Fruit fly (Drosophila melanogaster): ENCODE results near the gene CG33301.
A peak's percentile ranks its signal among the peaks of the same experiment; 100 is the strongest.

Gene CG33301

DNA sequence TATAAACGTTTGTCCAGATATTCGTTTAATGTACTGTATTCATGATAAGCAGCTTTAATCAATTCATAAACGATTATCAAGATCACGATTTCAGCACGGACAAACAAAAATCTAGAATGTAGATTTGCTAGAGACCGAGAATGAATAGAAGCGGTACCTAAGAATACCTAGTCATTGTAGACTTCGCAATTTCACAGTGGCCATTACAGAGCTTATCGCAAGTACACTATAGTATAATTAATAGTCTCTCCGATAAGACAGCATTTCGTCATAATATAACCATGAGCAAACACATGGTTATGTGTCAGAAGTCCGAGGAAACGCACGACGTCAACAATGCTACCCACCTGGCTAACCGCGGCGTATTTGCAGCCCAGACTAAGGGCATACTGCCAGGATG is at the start of gene CG33301:
Gene CG33301, plus strand, starts transcription at position 301 of the 400 bp plus-strand sequence.
- no peak for TF ChIP-seq CG8478 (optimal IDR thresholded peaks at IDR 0.05)
- TF ChIP-seq CTCF (optimal IDR thresholded peaks at IDR 0.05) = no peak

DNA sequence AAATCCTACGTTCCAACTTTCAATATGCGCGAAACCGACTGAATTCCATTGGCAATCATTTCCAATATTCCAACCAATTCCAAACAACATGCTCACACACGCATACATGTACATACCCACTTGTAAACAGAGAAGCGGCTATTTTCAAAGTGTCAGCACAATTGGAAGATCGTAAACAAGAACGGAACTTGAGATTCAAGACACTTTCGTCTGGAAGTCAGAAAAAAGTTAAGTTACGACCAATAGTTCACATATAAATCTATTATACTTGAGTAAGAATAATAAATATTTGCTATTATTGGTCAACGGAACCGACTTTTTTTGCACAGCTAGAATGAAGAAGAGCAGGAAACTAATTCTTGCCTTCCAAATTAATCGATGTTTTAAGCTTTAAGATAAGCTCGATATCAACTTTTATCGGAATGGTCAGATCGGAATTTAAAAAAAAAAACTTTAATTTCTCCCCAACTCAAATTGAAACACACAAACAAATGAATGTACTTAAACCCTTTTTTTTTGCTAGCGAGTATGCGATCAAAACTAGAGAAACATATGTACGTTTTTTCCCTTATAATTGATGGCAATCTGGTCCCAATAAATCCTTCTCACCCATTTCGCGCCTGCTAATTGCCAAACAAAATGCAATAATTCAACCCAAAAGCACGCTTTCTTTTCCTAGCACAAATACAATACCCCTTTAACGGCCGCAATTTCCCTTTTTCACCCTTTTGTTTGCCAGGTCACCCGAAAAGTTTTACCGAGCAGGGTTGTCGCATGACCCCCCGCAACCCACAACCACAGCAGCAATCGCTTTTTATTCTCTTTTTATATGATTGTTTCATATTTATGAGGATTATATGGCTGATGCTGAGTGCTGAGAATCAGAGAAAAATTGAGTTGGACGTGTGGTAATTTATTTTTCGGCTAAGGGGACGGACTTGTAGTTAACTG is 46.7 kb upstream of the CG33301 start, which contains the start of the genes CG31875 and SoYb:
Gene CG31875, minus strand, starts transcription at position 329 of the 951 bp plus-strand sequence.
Gene SoYb, minus strand, starts transcription at position 329 of the 951 bp plus-strand sequence.
- TF ChIP-seq CG8478 (optimal IDR thresholded peaks at IDR 0.05) = no peak
- no peak for TF ChIP-seq CTCF (optimal IDR thresholded peaks at IDR 0.05)

DNA sequence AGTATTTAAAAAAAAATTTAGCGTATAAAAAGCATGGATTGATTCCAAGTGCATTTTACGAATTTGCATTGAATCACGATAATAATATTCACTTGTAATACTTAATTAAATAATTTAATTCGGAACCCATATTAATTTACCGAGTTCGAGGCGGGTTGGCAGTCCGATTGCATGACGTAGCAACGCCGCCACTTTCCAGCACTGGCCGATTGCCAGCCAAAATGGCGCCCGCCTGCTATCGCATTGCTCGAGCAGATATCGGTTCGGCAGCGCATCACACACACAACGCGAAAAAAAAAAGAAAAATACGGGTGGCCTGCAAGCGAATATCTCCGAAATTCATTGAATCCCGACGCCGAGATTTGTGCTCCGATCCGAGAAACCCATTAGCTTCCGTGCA is 45.8 kb upstream of the CG33301 start, which contains the start of gene Ndf:
Gene Ndf, plus strand, starts transcription at position 240 of the 400 bp plus-strand sequence.
- no peak for TF ChIP-seq CG8478 (optimal IDR thresholded peaks at IDR 0.05)
- TF ChIP-seq CTCF (optimal IDR thresholded peaks at IDR 0.05) = peak in 1 of 2 experiments; percentile 20

DNA sequence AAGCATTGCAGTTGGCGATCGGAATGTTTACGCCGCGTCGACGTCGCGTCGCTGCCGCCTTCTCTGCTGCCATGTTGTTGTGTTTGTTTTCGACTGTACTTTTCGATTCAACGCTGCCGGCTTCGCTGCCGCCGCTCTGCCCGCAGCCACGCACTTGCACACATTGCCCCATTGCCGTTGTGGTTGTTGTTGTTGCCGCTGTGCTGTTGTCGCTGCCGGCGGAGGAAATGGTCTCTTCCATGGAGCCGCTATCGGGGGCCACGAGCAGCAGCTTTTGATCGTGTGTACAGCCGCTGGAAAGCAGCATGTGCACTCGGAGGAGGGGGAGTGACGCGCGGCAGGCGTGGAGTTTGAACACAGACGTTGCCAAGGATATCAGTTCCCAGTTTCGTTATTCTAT is 44.8 kb upstream of the CG33301 start:
- TF ChIP-seq CTCF (optimal IDR thresholded peaks at IDR 0.05) (no peak), CG8478 (optimal IDR thresholded peaks at IDR 0.05) (no peak)

DNA sequence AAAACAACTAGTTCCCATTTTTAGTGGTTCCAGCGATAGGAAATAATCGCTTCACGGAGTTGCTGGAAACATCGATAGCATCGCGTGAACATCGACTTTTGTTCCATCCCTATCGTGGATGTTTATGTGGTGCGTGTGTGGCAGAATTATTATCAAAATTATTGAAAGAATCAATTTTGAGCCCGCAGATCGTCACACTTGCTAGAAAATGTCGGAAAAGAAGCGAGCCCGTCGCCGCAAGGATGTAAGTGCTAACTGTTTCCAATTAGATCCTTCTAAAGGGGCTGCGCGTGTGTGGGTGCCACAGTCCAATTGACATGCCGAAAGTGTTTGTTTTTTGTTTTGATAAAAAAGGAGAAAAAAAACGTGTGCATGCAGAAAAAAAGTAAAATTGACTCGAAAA is 40.1 kb upstream of the CG33301 start, which contains the start of gene Trp1:
Gene Trp1, plus strand, starts transcription at position 89 of the 403 bp plus-strand sequence.
- TF ChIP-seq CG8478 (optimal IDR thresholded peaks at IDR 0.05) (no peak), CTCF (optimal IDR thresholded peaks at IDR 0.05) (peak in 1 of 2 experiments; percentile 43)

DNA sequence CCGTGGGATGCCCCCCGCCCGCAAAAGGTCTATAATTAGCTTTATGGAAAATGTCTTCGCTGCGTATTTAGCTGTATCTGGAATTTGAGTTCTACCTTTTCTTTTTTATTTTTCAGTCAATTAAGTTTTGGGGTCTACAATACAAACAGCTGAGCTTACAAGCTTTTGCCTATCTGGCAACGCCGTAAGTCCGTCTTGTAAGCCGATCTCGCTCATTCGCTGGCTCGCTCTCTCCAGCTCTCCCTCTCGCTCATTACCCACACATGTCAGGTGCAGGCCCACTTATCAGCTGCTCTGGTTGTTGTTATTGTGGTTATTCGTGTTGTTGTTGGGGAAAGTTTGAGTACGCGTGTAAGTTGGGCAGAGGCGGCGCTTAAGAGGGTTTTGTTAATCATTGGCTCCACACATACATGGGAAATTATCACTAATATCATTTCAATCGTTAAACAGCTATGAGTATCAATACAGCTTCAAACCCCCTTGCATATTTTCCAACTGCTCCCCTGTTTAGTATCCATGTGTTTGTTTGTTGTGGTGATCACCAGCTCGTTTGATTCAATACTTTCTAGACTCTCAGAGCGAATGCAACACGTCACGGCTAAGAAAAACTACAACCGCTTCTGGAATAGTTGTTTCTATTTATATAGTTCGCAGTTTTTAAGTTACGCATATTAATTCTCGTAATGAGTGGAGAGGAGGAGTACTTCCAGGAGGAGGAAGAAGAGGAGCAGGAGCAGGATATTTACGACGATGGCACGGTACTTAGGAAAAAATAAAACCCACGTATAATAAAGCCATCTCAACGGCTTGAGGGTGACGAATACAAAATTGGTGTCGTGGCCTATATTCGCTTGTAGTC is 39.4 kb upstream of the CG33301 start:
- TF ChIP-seq CTCF (optimal IDR thresholded peaks at IDR 0.05) (no peak), CG8478 (optimal IDR thresholded peaks at IDR 0.05) (no peak)

DNA sequence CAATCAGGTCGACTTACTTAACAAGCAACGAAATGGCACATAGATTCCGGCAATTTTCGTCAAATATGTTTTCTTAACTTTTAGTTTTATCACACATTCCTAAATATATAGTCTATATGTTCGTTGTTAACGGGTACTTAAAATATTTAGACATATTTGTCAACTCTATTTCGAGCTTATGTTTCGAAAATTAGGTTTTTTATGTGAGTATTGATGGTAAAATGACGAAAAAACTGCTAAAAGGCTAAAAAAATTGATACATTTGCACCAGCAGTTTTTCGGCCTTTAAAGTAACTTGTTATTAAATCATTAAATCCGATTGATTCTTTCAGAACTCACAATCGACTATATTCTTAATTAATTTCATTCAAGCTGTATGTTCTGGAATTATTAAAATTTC is 32.0 kb upstream of the CG33301 start, which contains the start of gene CG13131:
Gene CG13131, minus strand, starts transcription at position 101 of the 400 bp plus-strand sequence.
- TF ChIP-seq CG8478 (optimal IDR thresholded peaks at IDR 0.05) (no peak), CTCF (optimal IDR thresholded peaks at IDR 0.05) (no peak)

DNA sequence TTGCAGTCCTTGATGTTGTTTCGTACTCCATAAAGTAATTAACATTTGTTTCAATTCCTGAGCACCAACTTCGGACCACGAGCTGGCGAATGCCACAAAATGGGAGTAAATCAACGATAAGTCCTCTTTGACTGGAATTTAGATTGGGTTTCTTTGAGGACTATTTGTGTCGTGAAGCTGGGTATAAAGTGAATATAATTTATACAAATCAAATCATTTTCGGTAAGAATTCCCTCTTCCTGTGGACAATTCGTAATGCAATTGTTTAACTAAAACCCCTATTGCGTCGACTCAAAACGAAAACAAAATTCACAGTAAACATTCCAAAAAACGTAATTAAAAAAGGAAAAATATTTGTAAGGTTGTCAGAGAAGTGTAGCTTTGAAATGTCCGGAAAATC is 23.0 kb upstream of the CG33301 start, which contains the start of gene CG13127:
Gene CG13127, plus strand, starts transcription at position 301 of the 400 bp plus-strand sequence.
- TF ChIP-seq CG8478 (optimal IDR thresholded peaks at IDR 0.05) (no peak), CTCF (optimal IDR thresholded peaks at IDR 0.05) (no peak)

DNA sequence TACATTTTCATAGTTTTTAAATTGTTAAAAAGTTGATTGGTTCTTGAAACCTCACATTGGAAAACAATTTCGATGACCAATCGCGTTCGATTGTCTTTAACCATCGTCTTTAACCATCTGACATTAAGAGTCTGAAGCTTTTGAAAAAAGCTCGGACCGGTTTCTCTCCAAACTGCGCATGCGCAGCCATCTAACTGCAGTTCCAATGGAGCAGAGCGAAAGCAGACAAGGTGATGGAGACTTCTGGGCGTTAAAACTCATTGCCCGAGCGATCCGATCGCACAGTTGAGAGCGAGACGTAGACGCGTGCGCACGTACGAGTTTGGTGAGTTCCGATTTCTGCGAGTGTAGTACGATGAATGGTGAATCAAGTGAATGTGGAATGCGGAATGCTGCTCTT is 17.0 kb upstream of the CG33301 start, which contains the start of gene obst-B:
Gene obst-B, plus strand, starts transcription at position 276 of the 400 bp plus-strand sequence.
- no peak for TF ChIP-seq CTCF (optimal IDR thresholded peaks at IDR 0.05)
- no peak for TF ChIP-seq CG8478 (optimal IDR thresholded peaks at IDR 0.05)

DNA sequence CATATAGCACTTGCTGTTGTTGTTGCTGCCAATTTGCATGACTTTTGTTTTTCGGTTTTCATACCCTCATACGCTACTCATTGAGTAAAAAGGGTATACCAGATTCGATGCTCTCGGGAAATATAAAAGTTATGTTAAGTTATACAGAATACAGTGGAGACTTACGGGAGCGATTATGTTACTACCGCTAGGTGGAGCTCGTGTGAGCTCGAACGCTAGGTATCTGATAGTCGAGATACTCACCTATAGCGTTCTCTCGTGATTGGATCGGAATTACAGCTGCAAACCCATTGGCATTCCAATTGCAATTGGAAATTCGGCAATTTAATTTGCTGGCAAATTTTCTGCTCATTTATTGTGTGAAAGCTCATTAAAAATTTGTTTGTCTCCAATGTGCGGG is 16.0 kb upstream of the CG33301 start:
- TF ChIP-seq CTCF (optimal IDR thresholded peaks at IDR 0.05) (peak; percentile 55 to 69), CG8478 (optimal IDR thresholded peaks at IDR 0.05) (no peak)

DNA sequence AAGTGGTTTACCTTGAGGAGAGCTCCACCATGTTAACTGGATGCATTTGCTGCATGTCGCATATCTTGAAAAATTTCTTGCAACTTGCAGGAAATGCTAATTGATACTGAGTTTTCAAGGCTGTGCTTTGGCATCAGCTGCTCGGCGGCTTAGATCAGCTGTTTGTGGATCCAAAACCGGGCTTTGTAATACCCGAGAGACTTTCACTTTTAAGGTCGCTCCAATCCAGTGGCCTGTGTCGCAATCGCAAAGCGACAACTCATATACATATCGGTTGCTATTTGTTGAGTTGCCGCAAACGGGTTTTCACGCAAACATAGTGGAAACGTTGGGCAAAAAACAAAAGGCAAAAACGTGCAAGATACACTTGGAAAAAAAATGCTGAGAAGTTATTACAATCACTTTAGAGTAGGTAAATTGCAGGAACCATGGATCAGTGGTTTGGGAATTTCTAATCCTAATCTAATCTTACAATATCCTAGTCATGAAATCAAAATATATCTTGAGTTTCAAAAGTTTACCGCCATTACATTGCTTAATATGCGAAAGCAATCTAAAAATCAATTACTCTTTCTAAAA is 13.5 kb upstream of the CG33301 start:
- TF ChIP-seq CG8478 (optimal IDR thresholded peaks at IDR 0.05) = no peak
- no peak for TF ChIP-seq CTCF (optimal IDR thresholded peaks at IDR 0.05)

DNA sequence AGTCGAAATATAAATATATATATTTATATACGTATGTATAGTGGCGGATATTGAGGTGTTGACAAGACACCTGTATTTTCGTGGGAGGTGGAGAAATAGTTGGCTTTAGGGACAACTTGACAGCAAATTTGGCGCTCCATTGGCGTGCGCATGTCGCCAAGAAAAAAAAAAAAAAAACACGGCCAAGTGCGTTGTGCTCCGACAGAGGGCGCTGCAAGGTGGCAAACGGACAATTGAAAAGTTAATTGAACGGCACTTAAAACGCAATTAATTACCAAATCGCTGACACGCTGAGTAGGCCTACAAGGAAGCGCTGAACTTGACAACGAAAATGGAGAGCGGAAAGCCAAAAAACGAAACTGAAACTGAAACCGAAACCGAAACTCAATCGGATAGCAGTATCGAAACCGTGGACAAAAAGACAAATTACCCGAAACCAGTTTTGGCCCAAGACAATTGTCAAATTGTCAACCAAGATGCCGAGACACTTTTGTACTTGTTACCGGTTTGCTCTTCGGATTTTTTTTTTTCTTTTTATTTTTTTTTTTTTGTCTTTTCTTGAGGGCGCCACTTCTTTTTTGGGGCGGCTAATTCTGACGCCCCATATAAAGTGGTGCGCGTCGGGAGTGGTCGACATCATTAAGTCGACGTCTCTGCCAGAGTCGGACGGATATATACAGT is 4.3 kb downstream of the CG33301 start, which contains the start of gene Cpr31A:
Gene Cpr31A, plus strand, starts transcription at position 631 of the 681 bp plus-strand sequence.
- TF ChIP-seq CG8478 (optimal IDR thresholded peaks at IDR 0.05) (no peak), CTCF (optimal IDR thresholded peaks at IDR 0.05) (peak; percentile 59 to 63)

DNA sequence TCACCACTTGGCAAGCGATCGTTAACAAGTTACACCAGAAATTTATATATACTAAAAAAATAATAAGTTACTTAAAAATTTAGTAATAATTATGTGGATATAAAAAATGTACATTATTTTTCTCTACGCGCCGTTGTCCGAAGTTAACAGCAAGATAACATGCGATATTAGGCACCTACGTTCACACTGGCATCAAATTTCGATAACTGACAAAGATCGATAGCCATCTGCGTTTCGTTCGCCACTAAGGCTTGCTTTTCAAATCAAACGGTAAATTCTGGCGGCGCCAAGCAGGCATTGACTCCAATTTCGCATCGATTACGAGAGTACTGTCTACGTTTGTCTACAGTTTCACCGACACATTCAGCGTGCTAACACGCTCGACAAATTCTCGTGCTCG is 7.3 kb downstream of the CG33301 start, which contains the start of gene Pen:
Gene Pen, plus strand, starts transcription at position 196 of the 400 bp plus-strand sequence.
- TF ChIP-seq CG8478 (optimal IDR thresholded peaks at IDR 0.05) (no peak), CTCF (optimal IDR thresholded peaks at IDR 0.05) (peak in 1 of 2 experiments; percentile 17)

DNA sequence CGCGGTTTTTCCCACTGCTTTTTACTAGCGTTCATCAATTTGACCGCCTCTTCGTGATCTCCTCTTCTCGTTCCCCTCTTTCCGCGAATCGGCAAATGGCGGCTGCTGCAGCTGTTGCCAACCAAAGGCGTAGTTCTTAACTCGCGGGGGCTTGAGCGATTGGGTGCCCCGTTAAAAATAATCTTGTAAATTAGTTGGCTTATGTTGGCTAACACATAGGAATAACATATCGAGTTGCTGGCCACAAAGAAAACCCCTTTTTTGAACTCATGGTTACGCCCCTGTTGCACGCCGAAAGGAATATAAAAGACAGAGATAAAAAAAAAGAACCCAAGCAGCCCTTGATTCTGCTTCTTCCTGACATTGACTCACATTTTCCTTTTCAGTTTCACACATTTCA is 7.9 kb downstream of the CG33301 start:
- TF ChIP-seq CG8478 (optimal IDR thresholded peaks at IDR 0.05) (no peak), CTCF (optimal IDR thresholded peaks at IDR 0.05) (no peak)

Data from S2 (cell line).